Fruit fly (Drosophila melanogaster) whole organism, prepupa: ENCODE data around the gene Gnpnat.

Experiments
- Blimp-1 ChIP-seq: fragments of 200-800 bp; sonication (Bioruptor generic); optimal IDR thresholded peaks from 3 replicates; lab custom pipeline; 2017; ENCODE audit warnings: missing biosample characterization, missing genetic modification characterization, mild to moderate bottlenecking, moderate library complexity, missing genetic modification reagents
- CG10631 ChIP-seq: fragments of 200-800 bp; sonication (Bioruptor generic); optimal IDR thresholded peaks from 2 replicates; lab custom pipeline; 2016; ENCODE audit warnings: missing biosample characterization, missing genetic modification characterization
- CG10669 ChIP-seq: fragments of 200-800 bp; sonication (Bioruptor generic); optimal IDR thresholded peaks from 3 replicates; lab custom pipeline; 2018; ENCODE audit warnings: missing biosample characterization, mild to moderate bottlenecking, missing genetic modification characterization, moderate library complexity
- CG11294 ChIP-seq: fragments of 200-800 bp; sonication (Bioruptor generic); IDR thresholded peaks from 2 replicates; pipeline ENCODE4 v1.3.6; 2022; ENCODE audit warnings: missing biosample characterization, missing genetic modification characterization
- CG11762 ChIP-seq: fragments of 200-800 bp; sonication (Bioruptor generic); optimal IDR thresholded peaks from 3 replicates; lab custom pipeline; 2016; ENCODE audit warnings: missing biosample characterization, missing genetic modification characterization; ENCODE audit not compliant: insufficient read depth
- CG11902 ChIP-seq: fragments of 200-800 bp; sonication (Bioruptor generic); optimal IDR thresholded peaks from 3 replicates; lab custom pipeline; 2016; ENCODE audit warnings: missing biosample characterization, missing genetic modification characterization
- CG15336 ChIP-seq: fragments of 200-800 bp; sonication (Bioruptor generic); IDR thresholded peaks from 2 replicates; pipeline ENCODE4 v1.3.6; 2022; ENCODE audit warnings: missing biosample characterization, missing genetic modification characterization
- CG1621 ChIP-seq: fragments of 200-800 bp; sonication (Bioruptor generic); optimal IDR thresholded peaks from 3 replicates; lab custom pipeline; 2018; ENCODE audit warnings: missing biosample characterization, mild to moderate bottlenecking, missing genetic modification characterization
- CG16779 ChIP-seq: fragments of 200-800 bp; sonication (Bioruptor generic); optimal IDR thresholded peaks from 3 replicates; lab custom pipeline; 2017; ENCODE audit warnings: missing biosample characterization, mild to moderate bottlenecking, missing genetic modification characterization
- CG3032 ChIP-seq: fragments of 200-800 bp; optimal IDR thresholded peaks from 2 replicates; lab custom pipeline; 2019; ENCODE audit warnings: missing biosample characterization, mild to moderate bottlenecking, missing genetic modification characterization, moderate library complexity
- CG32006 ChIP-seq: fragments of 200-800 bp; sonication (Bioruptor generic); optimal IDR thresholded peaks from 3 replicates; lab custom pipeline; 2017; ENCODE audit warnings: missing biosample characterization, mild to moderate bottlenecking, missing genetic modification characterization
- CG34406 ChIP-seq: fragments of 200-800 bp; sonication (Bioruptor generic); optimal IDR thresholded peaks from 3 replicates; lab custom pipeline; 2016; ENCODE audit warnings: missing biosample characterization, missing genetic modification characterization
- CG6163 ChIP-seq: fragments of 200-800 bp; sonication (Bioruptor generic); IDR thresholded peaks from 3 replicates; pipeline ENCODE4 v1.3.6; 2022; ENCODE audit warnings: missing biosample characterization, missing genetic modification characterization
- CG6276 ChIP-seq: fragments of 200-800 bp; sonication (Bioruptor generic); optimal IDR thresholded peaks from 2 replicates; lab custom pipeline; 2017; ENCODE audit warnings: missing biosample characterization, mild to moderate bottlenecking, missing genetic modification characterization
- CG6792 ChIP-seq: fragments of 200-800 bp; sonication (Bioruptor generic); optimal IDR thresholded peaks from 3 replicates; lab custom pipeline; 2016; ENCODE audit warnings: missing biosample characterization, missing genetic modification characterization
- CG6808 ChIP-seq: fragments of 200-800 bp; sonication (Bioruptor generic); optimal IDR thresholded peaks from 3 replicates; lab custom pipeline; 2017; ENCODE audit warnings: missing biosample characterization, missing genetic modification characterization, mild to moderate bottlenecking, moderate library complexity, missing genetic modification reagents
- CG6854 ChIP-seq: fragments of 200-800 bp; sonication (Bioruptor generic); optimal IDR thresholded peaks from 2 replicates; lab custom pipeline; 2017; ENCODE audit warnings: missing biosample characterization, mild to moderate bottlenecking, missing genetic modification characterization
- CG7368 ChIP-seq: fragments of 200-800 bp; sonication (Bioruptor generic); optimal IDR thresholded peaks from 3 replicates; lab custom pipeline; 2016; ENCODE audit warnings: missing biosample characterization, missing genetic modification characterization
- CG8119 ChIP-seq: fragments of 200-800 bp; sonication (Bioruptor generic); IDR thresholded peaks from 3 replicates; pipeline ENCODE4 v1.3.6; 2022; ENCODE audit warnings: missing biosample characterization, missing genetic modification characterization
- CG8319 ChIP-seq: fragments of 200-800 bp; sonication (Bioruptor generic); optimal IDR thresholded peaks from 3 replicates; lab custom pipeline; 2016; ENCODE audit warnings: missing biosample characterization, missing genetic modification characterization
- CG8632 ChIP-seq: fragments of 200-800 bp; sonication (Bioruptor generic); optimal IDR thresholded peaks from 3 replicates; lab custom pipeline; 2016; ENCODE audit warnings: missing biosample characterization, missing genetic modification characterization
- CG9139 ChIP-seq: fragments of 200-800 bp; sonication (Bioruptor generic); optimal IDR thresholded peaks from 3 replicates; lab custom pipeline; 2017; ENCODE audit warnings: missing biosample characterization, mild to moderate bottlenecking, missing genetic modification characterization
- Eip75B ChIP-seq: fragments of 200-800 bp; sonication (Bioruptor generic); optimal IDR thresholded peaks from 3 replicates; lab custom pipeline; 2016; ENCODE audit warnings: missing biosample characterization, missing genetic modification characterization
- Eip78C ChIP-seq: fragments of 200-800 bp; sonication (Bioruptor generic); peaks from one replicate; lab custom pipeline; 2016; ENCODE audit warnings: missing biosample characterization, missing genetic modification characterization
- Eip93F ChIP-seq: fragments of 200-800 bp; sonication (Bioruptor generic); optimal IDR thresholded peaks from 2 replicates; lab custom pipeline; 2016; ENCODE audit warnings: missing biosample characterization, mild to moderate bottlenecking, missing genetic modification characterization
- Ets21C ChIP-seq: fragments of 200-800 bp; sonication (Bioruptor generic); optimal IDR thresholded peaks from 3 replicates; lab custom pipeline; 2016; ENCODE audit warnings: missing biosample characterization, missing genetic modification characterization
- Hr4 ChIP-seq: fragments of 200-800 bp; sonication (Bioruptor generic); optimal IDR thresholded peaks from 3 replicates; lab custom pipeline; 2016; ENCODE audit warnings: missing biosample characterization, missing genetic modification characterization
- Met ChIP-seq: fragments of 200-800 bp; sonication (Bioruptor generic); optimal IDR thresholded peaks from 3 replicates; lab custom pipeline; 2016; ENCODE audit warnings: missing biosample characterization, missing genetic modification characterization
- OdsH ChIP-seq: fragments of 200-800 bp; sonication (Bioruptor generic); optimal IDR thresholded peaks from 3 replicates; lab custom pipeline; 2016; ENCODE audit warnings: missing biosample characterization, missing genetic modification characterization
- Smox ChIP-seq: fragments of 200-800 bp; sonication (Bioruptor generic); optimal IDR thresholded peaks from 3 replicates; lab custom pipeline; 2016; ENCODE audit warnings: missing biosample characterization, missing genetic modification characterization
- Sox15 ChIP-seq: fragments of 200-800 bp; sonication (Bioruptor generic); optimal IDR thresholded peaks from 3 replicates; lab custom pipeline; 2016; ENCODE audit warnings: missing biosample characterization, missing genetic modification characterization
- achi ChIP-seq: fragments of 200-800 bp; sonication (Bioruptor generic); optimal IDR thresholded peaks from 3 replicates; lab custom pipeline; 2016; ENCODE audit warnings: missing biosample characterization, missing genetic modification characterization
- acj6 ChIP-seq: fragments of 200-800 bp; sonication (Bioruptor generic); optimal IDR thresholded peaks from 3 replicates; lab custom pipeline; 2016; ENCODE audit warnings: missing biosample characterization, missing genetic modification characterization
- cyc ChIP-seq: fragments of 200-800 bp; sonication (Bioruptor generic); optimal IDR thresholded peaks from 3 replicates; lab custom pipeline; 2016; ENCODE audit warnings: missing biosample characterization, missing genetic modification characterization
- dac ChIP-seq: fragments of 200-800 bp; sonication (Bioruptor generic); optimal IDR thresholded peaks from 2 replicates; lab custom pipeline; 2017; ENCODE audit warnings: missing biosample characterization, mild to moderate bottlenecking, missing genetic modification characterization
- eg ChIP-seq: fragments of 200-800 bp; sonication (Bioruptor generic); IDR thresholded peaks from 3 replicates; pipeline ENCODE4 v1.3.6; 2022; ENCODE audit warnings: missing biosample characterization, missing genetic modification characterization
- esn ChIP-seq: fragments of 200-800 bp; sonication (Bioruptor generic); optimal IDR thresholded peaks from 2 replicates; lab custom pipeline; 2016; ENCODE audit warnings: missing biosample characterization, mild to moderate bottlenecking, missing genetic modification characterization, moderate library complexity
- fd59A ChIP-seq: fragments of 200-800 bp; sonication (Bioruptor generic); optimal IDR thresholded peaks from 2 replicates; lab custom pipeline; 2017; ENCODE audit warnings: missing biosample characterization, mild to moderate bottlenecking, missing genetic modification characterization, missing genetic modification reagents
- fd85E ChIP-seq: fragments of 200-800 bp; sonication (Bioruptor generic); optimal IDR thresholded peaks from 3 replicates; lab custom pipeline; 2016; ENCODE audit warnings: missing biosample characterization, missing genetic modification characterization
- lz ChIP-seq: fragments of 200-800 bp; sonication (Bioruptor generic); optimal IDR thresholded peaks from 3 replicates; lab custom pipeline; 2016; ENCODE audit warnings: missing biosample characterization, missing genetic modification characterization
- net ChIP-seq: fragments of 200-800 bp; sonication (Bioruptor generic); optimal IDR thresholded peaks from 3 replicates; lab custom pipeline; 2016; ENCODE audit warnings: missing biosample characterization, missing genetic modification characterization
- pdm3 ChIP-seq: fragments of 200-800 bp; sonication (Bioruptor generic); optimal IDR thresholded peaks from 3 replicates; lab custom pipeline; 2016; ENCODE audit warnings: missing biosample characterization, missing genetic modification characterization
- salr ChIP-seq, 2 experiments: fragments of 200-800 bp; sonication (Bioruptor generic); optimal IDR thresholded peaks; 3 replicates each; lab custom pipeline; 2016 to 2018; ENCODE audit warnings: missing biosample characterization in 2 of 2, missing genetic modification characterization in 2 of 2, mild to moderate bottlenecking in 1 of 2
- spab ChIP-seq: fragments of 200-800 bp; sonication (Bioruptor generic); optimal IDR thresholded peaks from 2 replicates; lab custom pipeline; 2017; ENCODE audit warnings: missing biosample characterization, mild to moderate bottlenecking, missing genetic modification characterization, missing genetic modification reagents
- ss ChIP-seq, 2 experiments: fragments of 200-800 bp; sonication (Bioruptor generic); optimal IDR thresholded peaks; 2 replicates in 1 of 2; 3 replicates in 1 of 2; lab custom pipeline; 2017 to 2018; ENCODE audit warnings: mild to moderate bottlenecking in 2 of 2, missing biosample characterization in 2 of 2, missing genetic modification characterization in 2 of 2, moderate library complexity in 1 of 2
- svp ChIP-seq: fragments of 200-800 bp; sonication (Bioruptor generic); peaks from one replicate; lab custom pipeline; 2016; ENCODE audit warnings: missing biosample characterization, missing genetic modification characterization

Gene Gnpnat

dm6 chr3R:29725577-29726240 lies 12.4 kb upstream of the Gnpnat start, which contains the start of gene Kul (continued):
- TF ChIP-seq Met (GFP tag; lab: Kevin White, UChicago) (no peak), spab (GFP tag; lab: Kevin White, UChicago) (peak; percentile 33), CG6808 (GFP tag; lab: Kevin White, UChicago) (peak; percentile 63), CG11294 (GFP tag; lab: Robert Waterston, UW) (no peak), CG7368 (GFP tag; lab: Kevin White, UChicago) (no peak), CG8119 (no peak; the same call in 2 of the 3 replicates), pdm3 (no peak), svp (GFP tag; lab: Kevin White, UChicago) (no peak), Eip93F (GFP tag; lab: Kevin White, UChicago) (no peak), CG3032 (peak; percentile 55), salr (GFP tag; optimal IDR thresholded peaks at IDR 0.05; lab: Kevin White, UChicago) (peak in 1 of 2 experiments; percentile 60), CG11902 (GFP tag; lab: Kevin White, UChicago) (no peak), CG6276 (peak; percentile 74), OdsH (GFP tag; lab: Kevin White, UChicago) (no peak), Sox15 (GFP tag; lab: Kevin White, UChicago) (no peak), CG9139 (GFP tag; lab: Kevin White, UChicago) (peak; percentile 78), CG6854 (GFP tag; lab: Kevin White, UChicago) (peak; percentile 34), CG32006 (peak; percentile 51), eg (peak; percentile 69), CG11762 (GFP tag; lab: Kevin White, UChicago) (no peak), Smox (GFP tag; lab: Kevin White, UChicago) (no peak), Ets21C (GFP tag; lab: Kevin White, UChicago) (no peak), fd85E (no peak), CG8632 (GFP tag; lab: Kevin White, UChicago) (no peak), CG6163 (peak; percentile 55; the same call in 2 of the 3 replicates), CG34406 (GFP tag; lab: Kevin White, UChicago) (no peak), CG15336 (GFP tag; lab: Robert Waterston, UW) (no peak), esn (GFP tag; lab: Kevin White, UChicago) (peak; percentile 11), CG10669 (GFP tag; lab: Kevin White, UChicago) (peak; percentile 48)

dm6 chr3R:29726277-29726676 lies 11.8 kb upstream of the Gnpnat start:
- TF ChIP-seq CG6163 (peak; percentile 24; the same call in 2 of the 3 replicates), salr (GFP tag; optimal IDR thresholded peaks at IDR 0.05; lab: Kevin White, UChicago) (no peak)

DNA sequence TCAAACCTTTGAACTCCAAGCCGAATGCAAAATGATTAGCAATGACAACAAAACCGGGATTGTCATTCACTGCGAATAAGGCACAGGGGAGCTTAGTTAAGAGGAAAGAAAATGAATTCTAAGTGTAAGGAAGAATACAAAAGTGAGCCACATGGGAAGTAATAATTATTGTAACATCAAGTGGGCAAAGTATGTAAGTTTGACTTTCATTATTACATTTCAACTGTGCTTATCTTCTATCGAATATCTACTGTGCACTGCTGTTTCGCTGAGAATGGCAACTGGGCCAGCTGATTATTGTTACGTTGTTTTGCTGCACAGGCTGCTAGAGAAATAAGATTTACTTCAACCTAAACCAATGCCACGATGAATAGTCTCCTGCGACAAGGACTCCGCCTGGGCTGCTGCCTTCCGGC lies 1.4 kb upstream of the Gnpnat start, which contains the start of the genes CG7601 and CIA30:
CG7601 (minus strand) TSS at position 68 of the 416 bp plus-strand sequence.
CIA30 (plus strand) TSS at position 288 of the 416 bp plus-strand sequence.
- peak; percentile 96 to 97 for TF ChIP-seq salr (GFP tag; optimal IDR thresholded peaks at IDR 0.05; lab: Kevin White, UChicago)
- peak; percentile 96 for TF ChIP-seq Blimp-1 (GFP tag; lab: Kevin White, UChicago)
- peak; percentile 100 for TF ChIP-seq CG6163
- TF ChIP-seq CG3032 = peak; percentile 99
- peak; percentile 99 for TF ChIP-seq Eip75B (GFP tag; lab: Kevin White, UChicago)
- TF ChIP-seq pdm3 = peak; percentile 99
- peak; percentile 100 for TF ChIP-seq cyc (GFP tag; lab: Kevin White, UChicago)
- peak; percentile 98 for TF ChIP-seq CG1621 (tag; lab: Kevin White, UChicago)
- TF ChIP-seq CG6792 (GFP tag; lab: Kevin White, UChicago) = peak; percentile 99
- peak; percentile 98 for TF ChIP-seq fd59A (GFP tag; lab: Kevin White, UChicago)
- peak; percentile 100 for TF ChIP-seq CG11902 (GFP tag; lab: Kevin White, UChicago)
- TF ChIP-seq Hr4 = peak; percentile 99
- TF ChIP-seq Eip78C (GFP tag; lab: Kevin White, UChicago) = peak; percentile 100
- peak; percentile 98 for TF ChIP-seq CG6276
- TF ChIP-seq ss (GFP tag; optimal IDR thresholded peaks at IDR 0.05; lab: Kevin White, UChicago) = peak; percentile 96 to 98
- TF ChIP-seq CG8319 (GFP tag; lab: Kevin White, UChicago) = peak; percentile 99
- peak; percentile 99 for TF ChIP-seq lz (GFP tag; lab: Kevin White, UChicago)
- peak; percentile 99 for TF ChIP-seq spab (GFP tag; lab: Kevin White, UChicago)
- peak; percentile 99 for TF ChIP-seq Smox (GFP tag; lab: Kevin White, UChicago)
- peak; percentile 98 for TF ChIP-seq CG32006
- TF ChIP-seq acj6 (GFP tag; lab: Kevin White, UChicago) = peak; percentile 99
- peak; percentile 99 for TF ChIP-seq CG10631 (GFP tag; lab: Kevin White, UChicago)
- TF ChIP-seq dac (GFP tag; lab: Kevin White, UChicago) = peak; percentile 98
- peak; percentile 95 for TF ChIP-seq CG16779
- peak; percentile 98 for TF ChIP-seq net (GFP tag; lab: Kevin White, UChicago)
- TF ChIP-seq svp (GFP tag; lab: Kevin White, UChicago) = peak; percentile 100
- peak; percentile 95 for TF ChIP-seq Eip93F (GFP tag; lab: Kevin White, UChicago)
- peak; percentile 98 for TF ChIP-seq achi (GFP tag; lab: Kevin White, UChicago)
